Worm (Caenorhabditis elegans) whole organism, L1 larva: Measurements from ENCODE around the gene R04B3.3.

Experiments used
- aly-2 ChIP-seq: fragments of 150-350 bp; optimal IDR thresholded peaks from 2 replicates; lab custom pipeline; 2014; ENCODE audit warnings: missing biosample characterization, missing genetic modification characterization
- ama-1 ChIP-seq: fragments of 150-350 bp; optimal IDR thresholded peaks from 2 replicates; lab custom pipeline; 2014
- fkh-8 ChIP-seq: sonication (generic microtip); optimal IDR thresholded peaks from 2 replicates; lab custom pipeline; 2016; ENCODE audit warnings: mild to moderate bottlenecking, missing genetic modification characterization, missing compliant biosample characterization
- isw-1 ChIP-seq: fragments of 200-800 bp; sonication (Bioruptor generic); IDR thresholded peaks from 2 replicates; pipeline ENCODE4 v1.3.6; 2022; ENCODE audit warnings: missing genetic modification characterization, missing compliant biosample characterization
- lin-13 ChIP-seq: fragments of 150-350 bp; optimal IDR thresholded peaks from 2 replicates; lab custom pipeline; 2014; ENCODE audit warnings: missing biosample characterization, missing genetic modification reagents, missing genetic modification characterization
- lsy-2 ChIP-seq, 2 experiments: fragments of 150-350 bp; optimal IDR thresholded peaks; 2 replicates each; lab custom pipeline; 2014; ENCODE audit warnings: missing biosample characterization in 2 of 2, missing genetic modification characterization in 2 of 2
- nhr-12 ChIP-seq: sonication (generic microtip); optimal IDR thresholded peaks from 2 replicates; lab custom pipeline; 2017; ENCODE audit warnings: missing biosample characterization, missing genetic modification characterization
- nhr-28 ChIP-seq: fragments of 150-350 bp; optimal IDR thresholded peaks from 2 replicates; lab custom pipeline; 2014; ENCODE audit warnings: missing biosample characterization, missing genetic modification characterization
- nhr-76 ChIP-seq: sonication (generic microtip); optimal IDR thresholded peaks from 2 replicates; lab custom pipeline; 2017; ENCODE audit warnings: missing biosample characterization, missing genetic modification characterization
- tbx-2 ChIP-seq: sonication (generic microtip); optimal IDR thresholded peaks from 2 replicates; lab custom pipeline; 2016; ENCODE audit warnings: missing genetic modification characterization, missing compliant biosample characterization
- unc-62 ChIP-seq: fragments of 150-350 bp; optimal IDR thresholded peaks from 2 replicates; lab custom pipeline; 2014; ENCODE audit warnings: missing biosample characterization, missing genetic modification reagents, missing genetic modification characterization

ce11 chrX:2473618-2474017 is 2.2 kb downstream of the R04B3.3 start, which contains the start of gene R04B3.2:
- TF ChIP-seq nhr-76 (tag; lab: Kevin White, UChicago) (no peak), lin-13 (no peak), nhr-28 (tag; lab: Kevin White, UChicago) (no peak), aly-2 (tag; lab: Kevin White, UChicago) (no peak), ama-1 (lab: Kevin White, UChicago) (no peak), nhr-12 (tag; lab: Kevin White, UChicago) (no peak), lsy-2 (tag; optimal IDR thresholded peaks at IDR 0.05; lab: Kevin White, UChicago) (no peak), isw-1 (GFP tag; lab: Robert Waterston, UW) (no peak), unc-62 (GFP tag; lab: Kevin White, UChicago) (no peak), fkh-8 (tag; lab: Kevin White, UChicago) (no peak), tbx-2 (tag; lab: Kevin White, UChicago) (no peak)
